Worm (Caenorhabditis elegans) whole organism, L3 larva: Measurements from ENCODE around the gene T15H9.5.

ENCODE experiments used
- elt-1 ChIP-seq: fragments of 150-350 bp; optimal IDR thresholded peaks from 2 replicates; lab custom pipeline; 2014; ENCODE audit warnings: missing biosample characterization, missing genetic modification characterization
- nhr-11 ChIP-seq: fragments of 150-350 bp; optimal IDR thresholded peaks from 2 replicates; lab custom pipeline; 2014; ENCODE audit warnings: missing biosample characterization, missing genetic modification characterization

ce11 chrII:9625930-9626329, 14.7 kb upstream of the T15H9.5 start:
- no peak for TF ChIP-seq elt-1 (tag; lab: Kevin White, UChicago)
- TF ChIP-seq nhr-11 (tag; lab: Kevin White, UChicago): no peak
